Worm (Caenorhabditis elegans) whole organism, L3 larva: ENCODE data around the gene C04G6.4.

Experiments used
- elt-2 ChIP-seq: sonication (generic microtip); optimal IDR thresholded peaks from 2 replicates; lab custom pipeline; 2016; ENCODE audit warnings: missing genetic modification reagents, mild to moderate bottlenecking, missing genetic modification characterization, missing compliant biosample characterization
- ztf-11 ChIP-seq: fragments of 150-350 bp; optimal IDR thresholded peaks from 2 replicates; lab custom pipeline; 2014; ENCODE audit warnings: missing biosample characterization, missing genetic modification characterization

DNA sequence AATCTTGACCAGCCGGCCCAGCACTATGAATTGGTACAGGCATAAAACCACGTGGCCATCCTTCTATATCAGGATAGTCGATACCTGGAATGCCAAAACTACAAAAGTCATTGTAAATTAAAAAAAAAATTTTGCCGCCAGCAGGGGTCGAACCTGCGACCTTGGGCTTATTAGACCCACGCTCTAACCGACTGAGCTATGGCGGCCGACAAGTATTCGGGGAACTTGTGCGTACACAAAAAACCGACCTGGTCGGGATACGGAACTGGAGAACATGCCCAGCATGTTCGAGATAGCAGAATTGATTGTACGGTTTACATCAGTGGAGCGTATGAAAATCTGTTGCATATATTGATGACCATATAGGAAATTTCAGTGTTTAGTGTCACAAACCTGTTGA lies 25.9 kb downstream of the C04G6.4 start:
- TF ChIP-seq elt-2 (tag; lab: Kevin White, UChicago) (peak; percentile 90), ztf-11 (tag; lab: Kevin White, UChicago) (no peak)
